Worm (Caenorhabditis elegans) whole organism, L3 larva: Measurements from ENCODE around the gene R11G1.1.

Experiments used
- ZK546.5 ChIP-seq: sonication (generic microtip); optimal IDR thresholded peaks from 2 replicates; lab custom pipeline; 2017; ENCODE audit warnings: missing biosample characterization, missing genetic modification characterization
- elt-3 ChIP-seq, 3 experiments: fragments of 150-350 bp in 1 of 3; sonication (generic microtip) in 2 of 3; optimal IDR thresholded peaks; 2 replicates in 2 of 3; 4 replicates in 1 of 3; lab custom pipeline; 2014 to 2017; ENCODE audit warnings: missing biosample characterization in 3 of 3, missing genetic modification characterization in 3 of 3
- fkh-10 ChIP-seq: sonication (generic microtip); optimal IDR thresholded peaks from 2 replicates; lab custom pipeline; 2017; ENCODE audit warnings: missing biosample characterization, missing genetic modification reagents, missing genetic modification characterization
- nhr-28 ChIP-seq: fragments of 150-350 bp; optimal IDR thresholded peaks from 2 replicates; lab custom pipeline; 2014; ENCODE audit warnings: missing biosample characterization, missing genetic modification characterization
- skn-1 ChIP-seq: fragments of 150-350 bp; optimal IDR thresholded peaks from 2 replicates; lab custom pipeline; 2014; ENCODE audit warnings: missing biosample characterization, missing genetic modification characterization
- snpc-4 ChIP-seq: fragments of 150-350 bp; optimal IDR thresholded peaks from 2 replicates; lab custom pipeline; 2014; ENCODE audit warnings: missing biosample characterization, missing genetic modification characterization
- unc-39 ChIP-seq: sonication (generic microtip); optimal IDR thresholded peaks from 4 replicates; lab custom pipeline; 2017; ENCODE audit warnings: missing biosample characterization, missing genetic modification characterization

DNA sequence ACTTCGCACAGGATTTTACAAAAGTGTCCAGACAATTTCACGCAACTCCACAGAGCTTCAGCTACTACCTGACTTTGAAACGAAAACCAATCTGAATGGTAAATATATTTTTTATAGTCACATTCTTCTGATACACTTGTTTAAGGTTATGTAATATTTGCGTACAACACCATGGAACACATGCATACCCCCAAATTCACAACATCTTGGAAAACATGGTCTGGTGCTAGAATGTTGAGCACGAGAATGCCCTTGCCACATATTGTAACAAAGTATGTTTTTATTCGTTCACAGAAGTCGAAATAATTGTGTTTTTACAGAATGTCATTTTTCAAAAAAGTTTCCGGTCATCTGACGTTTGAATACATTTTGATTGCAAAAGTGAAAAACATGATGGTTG, 56.5 kb downstream of the R11G1.1 start:
- TF ChIP-seq fkh-10 (GFP tag; lab: Kevin White, UChicago) (no peak), nhr-28 (no peak), unc-39 (tag; lab: Kevin White, UChicago) (no peak), snpc-4 (tag; lab: Kevin White, UChicago) (no peak), ZK546.5 (no peak), elt-3 (tag; optimal IDR thresholded peaks at IDR 0.05; lab: Kevin White, UChicago) (no peak), skn-1 (tag; lab: Kevin White, UChicago) (no peak)
